Comparison of ENCODE assay signal across 1 fruit fly cellular context in the genomic region with DNA sequence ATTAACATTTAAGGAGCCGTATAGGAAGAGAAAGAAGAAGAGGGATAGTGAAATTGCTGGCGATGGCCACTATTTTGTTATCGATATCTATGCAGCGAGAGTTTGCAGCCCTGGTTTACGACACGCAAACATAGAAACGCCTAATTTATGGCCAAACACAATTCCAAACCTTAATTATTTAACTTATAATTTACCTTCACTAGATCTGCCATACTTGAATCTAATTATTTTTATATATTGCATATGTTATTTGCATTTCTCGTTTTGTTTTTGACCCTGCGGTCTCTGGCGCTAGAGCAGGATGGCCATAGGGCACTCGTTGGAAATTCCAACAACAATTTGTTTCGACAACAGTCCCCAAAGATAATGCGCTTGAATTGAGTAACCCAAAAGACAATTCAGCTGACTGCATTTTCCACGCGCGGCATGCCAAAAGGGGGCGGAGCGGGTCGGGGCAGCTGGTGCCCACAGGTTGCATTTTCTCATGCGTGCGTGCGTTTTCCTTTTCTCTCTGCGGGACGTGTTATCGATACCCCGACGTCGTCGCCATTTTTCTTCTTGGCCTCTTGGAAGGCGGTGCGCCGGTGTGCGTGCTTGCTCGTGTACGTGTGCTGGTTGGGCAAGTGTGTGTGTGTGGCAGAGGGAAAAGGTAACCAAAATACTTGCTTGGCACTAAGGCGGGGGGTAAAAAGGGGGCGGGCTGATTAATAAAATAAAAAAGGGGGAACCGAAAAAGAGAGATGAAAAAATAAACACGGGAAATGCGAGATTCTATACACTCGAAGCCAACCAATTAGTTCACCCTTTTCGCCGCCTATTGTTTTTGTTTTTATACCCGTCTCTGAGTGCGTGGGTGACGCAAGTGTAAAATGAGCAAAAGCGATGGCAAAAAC.
TF ChIP-seq lines count a peak whose summit lies in the region.

No protein-coding gene starts in this region.

TF ChIP-seq in whole organism, embryonic, 481 proteins besides CTCF, POLR2A, EP300 and RAD21 (continued from another document):
- TF ChIP-seq slbo (GFP tag; IDR thresholded peaks at IDR 0.05; lab: Robert Waterston, UW) (peak; percentile 89), crp (GFP tag; optimal IDR thresholded peaks at IDR 0.05; lab: Kevin White, UChicago) (peak in 1 of 2 experiments; percentile 39), phol (tag; optimal IDR thresholded peaks at IDR 0.05; lab: Kevin White, UChicago) (peak; percentile 97), vfl (GFP tag; optimal IDR thresholded peaks at IDR 0.05; lab: Kevin White, UChicago) (peak; percentile 40), BtbVII (GFP tag; optimal IDR thresholded peaks at IDR 0.05; lab: Kevin White, UChicago) (no peak), so (GFP tag; IDR thresholded peaks at IDR 0.05; lab: Robert Waterston, UW) (peak; percentile 82), fd3F (GFP tag; optimal IDR thresholded peaks at IDR 0.05; lab: Kevin White, UChicago) (no peak), Mrtf (GFP tag; IDR thresholded peaks at IDR 0.05; lab: Robert Waterston, UW) (peak; percentile 61; the same call in 2 of the 3 replicates), Trl (optimal IDR thresholded peaks at IDR 0.05; lab: Kevin White, UChicago) (no peak), Trl (GFP tag; optimal IDR thresholded peaks at IDR 0.05; lab: Kevin White, UChicago) (peak; percentile 42), CG5953 (GFP tag; IDR thresholded peaks at IDR 0.05; lab: Robert Waterston, UW) (peak; percentile 45; the same call in 1 of the 2 replicates), br (optimal IDR thresholded peaks at IDR 0.05; lab: Kevin White, UChicago) (no peak), unc-4 (GFP tag; IDR thresholded peaks at IDR 0.05; lab: Robert Waterston, UW; ENCODE audit: partially characterized antibody) (peak; percentile 76), hbn (GFP tag; IDR thresholded peaks at IDR 0.05; lab: Robert Waterston, UW; ENCODE audit: partially characterized antibody) (peak; percentile 46; the same call in 1 of the 2 replicates), Sin3A (optimal IDR thresholded peaks at IDR 0.05; lab: Kevin White, UChicago) (peak; percentile 79), Tbp (GFP tag; optimal IDR thresholded peaks at IDR 0.05; lab: Kevin White, UChicago) (no peak), ac (GFP tag; optimal IDR thresholded peaks at IDR 0.05; lab: Kevin White, UChicago) (no peak), CG9437 (GFP tag; optimal IDR thresholded peaks at IDR 0.05; lab: Kevin White, UChicago) (peak; percentile 76), MTF-1 (GFP tag; optimal IDR thresholded peaks at IDR 0.05; lab: Kevin White, UChicago; ENCODE audit: borderline replicate concordance) (no peak), CG15696 (tag; optimal IDR thresholded peaks at IDR 0.05; lab: Kevin White, UChicago) (no peak)
